Worm (Caenorhabditis elegans) whole organism, L3 larva: ENCODE results near the gene mbk-2.

Experiments used
- R02D3.7 ChIP-seq: fragments of 150-350 bp; optimal IDR thresholded peaks from 2 replicates; lab custom pipeline; 2014; ENCODE audit warnings: missing biosample characterization, missing genetic modification characterization
- ZK546.5 ChIP-seq: sonication (generic microtip); optimal IDR thresholded peaks from 2 replicates; lab custom pipeline; 2017; ENCODE audit warnings: missing biosample characterization, missing genetic modification characterization
- aly-2 ChIP-seq: fragments of 150-350 bp; optimal IDR thresholded peaks from 2 replicates; lab custom pipeline; 2014; ENCODE audit warnings: missing biosample characterization, missing genetic modification characterization
- ceh-16 ChIP-seq: sonication (generic microtip); optimal IDR thresholded peaks from 2 replicates; lab custom pipeline; 2017; ENCODE audit warnings: missing biosample characterization, missing genetic modification characterization
- ceh-28 ChIP-seq: fragments of 150-350 bp; optimal IDR thresholded peaks from 2 replicates; lab custom pipeline; 2014; ENCODE audit warnings: missing biosample characterization, missing genetic modification reagents, missing genetic modification characterization
- ceh-9 ChIP-seq: sonication (generic microtip); optimal IDR thresholded peaks from 2 replicates; lab custom pipeline; 2018; ENCODE audit warnings: missing biosample characterization, missing genetic modification characterization
- elt-1 ChIP-seq: fragments of 150-350 bp; optimal IDR thresholded peaks from 2 replicates; lab custom pipeline; 2014; ENCODE audit warnings: missing biosample characterization, missing genetic modification characterization
- elt-2 ChIP-seq: sonication (generic microtip); optimal IDR thresholded peaks from 2 replicates; lab custom pipeline; 2016; ENCODE audit warnings: missing genetic modification reagents, mild to moderate bottlenecking, missing genetic modification characterization, missing compliant biosample characterization
- eor-1 ChIP-seq, 2 experiments: fragments of 150-350 bp; optimal IDR thresholded peaks; 2 replicates each; lab custom pipeline; 2014 to 2018; ENCODE audit warnings: missing biosample characterization in 2 of 2, missing genetic modification characterization in 2 of 2
- fkh-2 ChIP-seq: fragments of 150-350 bp; optimal IDR thresholded peaks from 2 replicates; lab custom pipeline; 2014; ENCODE audit warnings: missing biosample characterization, missing genetic modification reagents, missing genetic modification characterization
- fos-1 ChIP-seq: fragments of 150-350 bp; optimal IDR thresholded peaks from 2 replicates; lab custom pipeline; 2014; ENCODE audit warnings: missing biosample characterization, missing genetic modification characterization
- hmg-11 ChIP-seq: sonication (generic microtip); optimal IDR thresholded peaks from 2 replicates; lab custom pipeline; 2016; ENCODE audit warnings: missing genetic modification characterization, missing compliant biosample characterization
- jun-1 ChIP-seq: fragments of 150-350 bp; optimal IDR thresholded peaks from 2 replicates; lab custom pipeline; 2014; ENCODE audit warnings: missing biosample characterization, missing genetic modification reagents, missing genetic modification characterization
- lin-15B ChIP-seq: fragments of 150-350 bp; optimal IDR thresholded peaks from 2 replicates; lab custom pipeline; 2014; ENCODE audit warnings: missing biosample characterization, missing genetic modification characterization
- lin-39 ChIP-seq: fragments of 150-350 bp; optimal IDR thresholded peaks from 2 replicates; lab custom pipeline; 2018; ENCODE audit warnings: missing biosample characterization, missing genetic modification reagents, missing genetic modification characterization
- lsy-12 ChIP-seq: sonication (generic microtip); optimal IDR thresholded peaks from 2 replicates; lab custom pipeline; 2016; ENCODE audit warnings: mild to moderate bottlenecking, missing genetic modification characterization, missing compliant biosample characterization
- mdl-1 ChIP-seq: fragments of 150-350 bp; optimal IDR thresholded peaks from 2 replicates; lab custom pipeline; 2014; ENCODE audit warnings: missing biosample characterization, missing genetic modification characterization
- mml-1 ChIP-seq: fragments of 150-350 bp; sonication (generic microtip); optimal IDR thresholded peaks from 3 replicates; lab custom pipeline; 2014; ENCODE audit warnings: missing biosample characterization, missing genetic modification characterization
- nfya-1 ChIP-seq: sonication (generic microtip); optimal IDR thresholded peaks from 2 replicates; lab custom pipeline; 2017; ENCODE audit warnings: missing genetic modification characterization, mild to moderate bottlenecking, missing compliant biosample characterization, antibody characterized with exemption, moderate library complexity; ENCODE audit not compliant: insufficient read depth
- nhr-11 ChIP-seq: fragments of 150-350 bp; optimal IDR thresholded peaks from 2 replicates; lab custom pipeline; 2014; ENCODE audit warnings: missing biosample characterization, missing genetic modification characterization
- nhr-12 ChIP-seq: fragments of 150-350 bp; optimal IDR thresholded peaks from 2 replicates; lab custom pipeline; 2014; ENCODE audit warnings: missing biosample characterization, missing genetic modification characterization
- nhr-237 ChIP-seq: fragments of 150-350 bp; optimal IDR thresholded peaks from 2 replicates; lab custom pipeline; 2014; ENCODE audit warnings: missing biosample characterization, missing genetic modification characterization
- nhr-25 ChIP-seq: sonication (generic microtip); optimal IDR thresholded peaks from 2 replicates; lab custom pipeline; 2017; ENCODE audit warnings: missing biosample characterization, missing genetic modification characterization
- nhr-28 ChIP-seq: fragments of 150-350 bp; optimal IDR thresholded peaks from 2 replicates; lab custom pipeline; 2014; ENCODE audit warnings: missing biosample characterization, missing genetic modification characterization
- nhr-43 ChIP-seq: sonication (generic microtip); optimal IDR thresholded peaks from 2 replicates; lab custom pipeline; 2016; ENCODE audit warnings: mild to moderate bottlenecking, missing genetic modification characterization, missing compliant biosample characterization; ENCODE audit not compliant: poor library complexity, severe bottlenecking
- nhr-67 ChIP-seq: fragments of 150-350 bp; optimal IDR thresholded peaks from 2 replicates; lab custom pipeline; 2014; ENCODE audit warnings: missing biosample characterization, missing genetic modification characterization
- nhr-77 ChIP-seq: fragments of 150-350 bp; optimal IDR thresholded peaks from 2 replicates; lab custom pipeline; 2014; ENCODE audit warnings: missing biosample characterization, missing genetic modification characterization
- pha-4 ChIP-seq: fragments of 150-350 bp; optimal IDR thresholded peaks from 2 replicates; lab custom pipeline; 2014; ENCODE audit warnings: missing biosample characterization, missing genetic modification reagents, missing genetic modification characterization
- pqm-1 ChIP-seq: fragments of 150-350 bp; optimal IDR thresholded peaks from 2 replicates; lab custom pipeline; 2017; ENCODE audit warnings: missing biosample characterization, missing genetic modification characterization, inconsistent platforms
- sea-2 ChIP-seq: fragments of 150-350 bp; sonication (generic microtip); optimal IDR thresholded peaks from 4 replicates; lab custom pipeline; 2014; ENCODE audit warnings: missing biosample characterization, missing genetic modification reagents, missing genetic modification characterization
- skn-1 ChIP-seq: fragments of 150-350 bp; optimal IDR thresholded peaks from 2 replicates; lab custom pipeline; 2014; ENCODE audit warnings: missing biosample characterization, missing genetic modification characterization
- snpc-4 ChIP-seq: fragments of 150-350 bp; optimal IDR thresholded peaks from 2 replicates; lab custom pipeline; 2014; ENCODE audit warnings: missing biosample characterization, missing genetic modification characterization
- tbx-2 ChIP-seq: sonication (generic microtip); optimal IDR thresholded peaks from 2 replicates; lab custom pipeline; 2016; ENCODE audit warnings: mild to moderate bottlenecking, missing genetic modification characterization, missing compliant biosample characterization
- unc-39 ChIP-seq: sonication (generic microtip); optimal IDR thresholded peaks from 4 replicates; lab custom pipeline; 2017; ENCODE audit warnings: missing biosample characterization, missing genetic modification characterization
- unc-62 ChIP-seq: fragments of 150-350 bp; sonication (generic microtip); optimal IDR thresholded peaks from 4 replicates; lab custom pipeline; 2014; ENCODE audit warnings: missing biosample characterization, missing genetic modification reagents, missing genetic modification characterization
- ztf-11 ChIP-seq: fragments of 150-350 bp; optimal IDR thresholded peaks from 2 replicates; lab custom pipeline; 2014; ENCODE audit warnings: missing biosample characterization, missing genetic modification characterization
- ztf-4 ChIP-seq: fragments of 150-350 bp; optimal IDR thresholded peaks from 2 replicates; lab custom pipeline; 2014; ENCODE audit warnings: missing biosample characterization, missing genetic modification characterization

mbk-2 gene

DNA sequence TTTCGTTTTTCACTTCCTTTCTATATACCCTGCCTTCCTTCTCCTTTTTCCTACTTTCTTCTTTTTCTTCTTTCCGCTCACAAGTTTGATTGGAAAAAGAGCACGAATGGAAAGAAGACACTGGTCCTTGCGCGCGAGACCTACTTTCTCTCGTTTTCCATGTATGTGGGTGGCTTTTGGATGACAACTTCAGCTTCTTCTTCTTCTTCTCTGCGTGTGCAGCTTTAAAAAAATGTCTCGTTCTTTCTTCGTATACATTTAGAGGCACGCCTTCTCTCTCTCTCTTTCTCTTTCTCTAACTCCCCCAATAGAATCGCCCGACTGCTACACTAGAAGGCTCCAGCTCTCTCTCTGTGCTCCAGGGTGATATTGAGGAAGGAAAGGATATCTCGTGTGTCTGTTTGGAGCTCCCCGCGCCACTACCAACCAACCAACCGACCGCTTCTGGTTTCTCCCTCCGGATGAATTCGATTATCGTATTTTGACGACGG, 16.9 kb downstream of the mbk-2 start:
- TF ChIP-seq ceh-9 (peak; percentile 32), nfya-1 (tag; lab: Kevin White, UChicago) (peak; percentile 59), sea-2 (GFP tag; lab: Kevin White, UChicago) (no peak), nhr-43 (tag; lab: Kevin White, UChicago) (no peak), hmg-11 (tag; lab: Kevin White, UChicago) (peak; percentile 55), elt-1 (tag; lab: Kevin White, UChicago) (peak; percentile 1), lin-39 (tag; lab: Kevin White, UChicago) (no peak), skn-1 (tag; lab: Kevin White, UChicago) (peak; percentile 9), ceh-28 (no peak), snpc-4 (tag; lab: Kevin White, UChicago) (peak; percentile 31)

DNA sequence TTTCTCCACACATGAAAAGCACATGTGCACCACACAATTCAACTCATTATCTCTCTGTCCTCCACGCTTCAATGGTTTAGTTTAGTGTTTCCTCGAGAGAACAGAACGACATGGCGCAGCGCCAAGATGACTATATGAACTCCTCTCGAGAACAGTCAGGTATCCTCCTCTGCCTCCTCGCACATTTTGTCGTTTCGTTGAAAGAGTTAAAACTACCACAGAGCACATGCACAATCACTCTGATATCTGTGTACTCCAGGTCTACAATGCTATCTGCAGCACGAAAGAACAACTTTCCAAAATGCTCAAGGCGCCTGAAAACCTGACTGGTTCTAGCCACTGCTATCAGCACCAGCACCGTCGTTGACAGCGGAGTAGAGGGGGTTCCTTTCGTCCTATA, 17.8 kb downstream of the mbk-2 start:
- TF ChIP-seq elt-2 (tag; lab: Kevin White, UChicago) = peak; percentile 92
- peak; percentile 36 for TF ChIP-seq jun-1 (tag; lab: Kevin White, UChicago)
- no peak for TF ChIP-seq ceh-28
- TF ChIP-seq pqm-1 (tag; lab: Kevin White, UChicago) = peak; percentile 76

DNA sequence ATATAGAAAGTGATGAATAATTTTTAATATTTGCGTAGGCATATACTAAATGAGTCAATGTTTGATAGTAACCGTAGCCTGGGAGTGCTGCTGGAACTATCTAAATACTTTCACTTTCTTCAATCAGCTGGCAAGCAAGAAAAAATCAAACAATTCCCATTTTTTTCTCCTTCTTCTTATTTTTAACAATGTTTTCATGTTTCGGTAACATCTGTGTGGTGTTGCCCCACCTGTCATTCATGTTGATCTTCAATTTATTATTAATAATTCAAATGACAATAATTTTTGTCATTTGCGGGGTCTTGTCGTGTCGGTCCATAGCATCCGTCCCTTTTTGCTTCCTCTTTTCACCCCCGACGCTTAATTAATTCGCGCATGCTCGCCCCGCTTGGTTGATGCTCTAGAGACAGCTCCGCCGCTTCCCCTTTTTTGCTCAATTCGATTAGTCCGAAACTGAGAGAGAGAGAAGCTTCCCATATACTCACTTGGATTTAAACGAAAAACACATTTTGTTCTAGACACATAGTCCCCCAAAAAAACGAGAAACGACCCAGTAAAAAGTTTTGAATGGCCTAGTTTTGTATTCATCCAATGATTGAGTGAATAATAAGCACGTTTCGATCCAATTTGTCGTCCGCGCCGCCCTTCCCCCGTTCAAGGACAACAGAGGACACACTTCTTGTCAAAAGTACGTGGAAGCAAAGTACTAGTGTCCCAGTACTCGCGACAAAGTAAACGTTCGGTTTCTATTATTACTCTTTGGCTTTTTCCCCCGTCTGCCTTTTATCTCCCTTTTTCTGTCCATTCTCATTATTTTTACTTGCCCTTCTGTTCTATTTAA, 19.1 kb downstream of the mbk-2 start:
- TF ChIP-seq pqm-1 (tag; lab: Kevin White, UChicago) = peak; percentile 4
- TF ChIP-seq nhr-77 (tag; lab: Kevin White, UChicago) = no peak
- TF ChIP-seq nhr-25 (tag; lab: Kevin White, UChicago) = peak; percentile 18
- no peak for TF ChIP-seq nhr-237 (tag; lab: Kevin White, UChicago)
- no peak for TF ChIP-seq lin-15B (tag; lab: Kevin White, UChicago)

DNA sequence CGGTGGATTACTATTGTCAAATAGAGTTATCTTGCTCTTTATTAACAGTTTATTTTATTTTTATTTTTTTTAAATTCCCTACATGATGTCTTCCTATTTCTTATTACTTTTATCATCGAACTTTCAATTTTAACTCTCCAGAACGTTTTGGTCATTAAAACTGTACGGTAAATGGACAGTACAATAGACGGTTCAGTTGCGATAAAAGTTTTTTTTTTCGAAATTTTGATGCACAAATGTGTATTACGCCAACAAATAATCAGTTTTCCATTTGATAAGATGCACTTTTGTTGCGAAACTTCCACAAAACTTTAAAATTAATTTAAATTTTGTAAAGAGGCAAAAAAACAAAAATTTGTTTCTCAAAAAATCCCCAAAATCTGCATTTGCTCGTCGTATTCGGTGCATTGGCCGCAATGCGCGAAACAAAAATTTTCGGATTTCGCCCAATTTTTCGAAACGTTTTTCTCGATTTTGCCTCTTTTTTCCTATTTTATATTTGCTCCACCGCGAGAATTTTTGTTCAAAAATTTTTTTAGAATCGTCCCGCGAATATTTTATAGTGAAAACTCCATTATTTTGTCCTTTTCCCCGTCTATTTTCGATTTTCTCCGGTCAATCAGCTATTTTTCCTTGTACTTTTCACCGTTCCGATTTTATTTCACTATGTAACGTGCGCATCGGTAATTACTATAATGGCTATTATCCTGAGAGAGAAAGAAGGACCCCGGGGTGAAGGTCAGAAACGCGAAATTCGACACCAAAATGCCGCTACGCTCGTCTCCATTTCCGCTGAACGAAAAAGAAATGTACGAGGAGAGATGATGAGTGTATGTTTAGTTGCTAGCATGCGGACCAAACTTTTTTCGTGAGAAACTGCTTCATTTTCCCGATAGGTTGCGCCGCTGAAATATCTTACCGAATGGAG, 20.1 kb downstream of the mbk-2 start:
- TF ChIP-seq pha-4 (tag; lab: Kevin White, UChicago) (peak; percentile 22), mdl-1 (tag; lab: Kevin White, UChicago) (no peak), ZK546.5 (tag; lab: Kevin White, UChicago) (no peak), elt-2 (tag; lab: Kevin White, UChicago) (peak; percentile 53)

DNA sequence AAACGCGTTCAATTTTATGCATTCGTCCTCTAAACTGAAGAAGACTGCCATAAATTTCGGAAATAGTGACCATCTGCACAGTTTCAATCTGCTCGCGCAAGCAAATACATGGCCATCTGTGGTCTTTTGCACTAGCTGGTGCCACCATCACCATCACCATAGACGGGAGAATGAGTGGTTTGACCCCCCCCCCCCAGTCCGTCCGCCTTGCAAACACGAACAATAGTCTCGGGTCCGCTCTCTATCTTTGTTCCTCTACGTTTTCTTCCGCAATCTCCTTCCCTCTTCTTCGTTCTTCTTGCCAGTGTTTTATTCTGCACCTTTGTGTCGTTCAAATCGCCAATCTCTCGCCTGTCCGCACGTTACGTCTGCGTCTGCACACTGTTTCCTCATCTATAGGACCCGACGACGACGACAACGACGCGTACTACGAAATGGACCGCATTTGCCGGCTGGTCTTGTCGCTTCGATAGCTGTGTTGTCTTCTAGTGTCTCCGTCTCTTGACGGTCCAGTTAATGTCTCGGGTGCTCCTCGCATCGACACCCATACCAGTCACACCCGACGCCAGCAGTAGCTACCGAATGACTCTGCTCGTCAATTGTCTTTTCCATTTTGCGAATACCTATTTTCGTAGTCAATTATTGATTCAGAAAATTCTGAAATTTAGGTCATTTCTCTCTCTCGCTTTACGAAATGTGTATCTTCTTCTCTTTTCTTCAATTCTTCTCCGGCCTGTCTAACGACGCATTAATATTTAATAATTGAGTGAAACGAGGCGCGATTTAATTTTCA, 20.9 kb downstream of the mbk-2 start:
- TF ChIP-seq fkh-2 (tag; lab: Kevin White, UChicago) (no peak), elt-2 (tag; lab: Kevin White, UChicago) (no peak), lin-39 (tag; lab: Kevin White, UChicago) (peak; percentile 34), nhr-67 (tag; lab: Kevin White, UChicago) (no peak), nhr-28 (tag; lab: Kevin White, UChicago) (no peak), fos-1 (no peak), nhr-237 (tag; lab: Kevin White, UChicago) (no peak), sea-2 (GFP tag; lab: Kevin White, UChicago) (no peak), mml-1 (tag; lab: Kevin White, UChicago) (no peak), nhr-12 (tag; lab: Kevin White, UChicago) (no peak), ceh-16 (tag; lab: Kevin White, UChicago) (no peak), nhr-25 (tag; lab: Kevin White, UChicago) (peak; percentile 30), hmg-11 (tag; lab: Kevin White, UChicago) (peak; percentile 47), eor-1 (tag; optimal IDR thresholded peaks at IDR 0.05; lab: Kevin White, UChicago) (no peak), pha-4 (tag; lab: Kevin White, UChicago) (no peak), skn-1 (tag; lab: Kevin White, UChicago) (no peak), R02D3.7 (tag; lab: Kevin White, UChicago) (no peak), lsy-12 (tag; lab: Kevin White, UChicago) (peak; percentile 5), aly-2 (tag; lab: Kevin White, UChicago) (no peak), jun-1 (tag; lab: Kevin White, UChicago) (no peak), pqm-1 (tag; lab: Kevin White, UChicago) (no peak), ceh-28 (no peak), ztf-11 (no peak), ztf-4 (tag; lab: Kevin White, UChicago) (no peak), lin-15B (tag; lab: Kevin White, UChicago) (peak; percentile 10), unc-62 (no peak), nhr-43 (tag; lab: Kevin White, UChicago) (no peak), nhr-11 (tag; lab: Kevin White, UChicago) (no peak), unc-39 (tag; lab: Kevin White, UChicago) (no peak), tbx-2 (no peak)
